Fruit fly (Drosophila melanogaster): ENCODE data around the gene CG34377.
"Not testable (repeated sequence)": the region's sequence is repeated elsewhere in the genome, so short reads cannot be mapped to it uniquely, and the experiment has no call there.

CG34377 gene

dm6 chr3R:22351396-22351795 is 27.5 kb upstream of the CG34377 start, which contains the start of gene rdhB:
TSS of gene rdhB (plus strand) at chr3R:22351696.
- TF ChIP-seq Myc (optimal IDR thresholded peaks at IDR 0.05) = no peak
- TF ChIP-seq psq (optimal IDR thresholded peaks at IDR 0.05) = no peak
- no peak for TF ChIP-seq Sin3A (optimal IDR thresholded peaks at IDR 0.05)
- no peak for TF ChIP-seq h (optimal IDR thresholded peaks at IDR 0.05)
- TF ChIP-seq insv (optimal IDR thresholded peaks at IDR 0.05) = no peak

- TF ChIP-seq Myc (optimal IDR thresholded peaks at IDR 0.05) (no peak), Sin3A (optimal IDR thresholded peaks at IDR 0.05) (no peak), psq (optimal IDR thresholded peaks at IDR 0.05) (no peak), ttk (optimal IDR thresholded peaks at IDR 0.05) (no peak), h (optimal IDR thresholded peaks at IDR 0.05) (no peak), insv (optimal IDR thresholded peaks at IDR 0.05) (no peak)
Observed at dm6 chr3R:22342708-22343107, 18.8 kb upstream of the CG34377 start.

dm6 chr3R:22342151-22342550 is 18.3 kb upstream of the CG34377 start, which contains the start of gene CG5386:
TSS of gene CG5386 (minus strand) at chr3R:22342251.
- TF ChIP-seq ttk (optimal IDR thresholded peaks at IDR 0.05) = no peak

dm6 chr3R:22341652-22342051 is 17.8 kb upstream of the CG34377 start:
- TF ChIP-seq Myc (optimal IDR thresholded peaks at IDR 0.05) = no peak

dm6 chr3R:22340207-22340606 is 16.3 kb upstream of the CG34377 start, which contains the start of gene CG5388:
TSS of gene CG5388 (minus strand) at chr3R:22340307.
- TF ChIP-seq h (optimal IDR thresholded peaks at IDR 0.05) (no peak), insv (optimal IDR thresholded peaks at IDR 0.05) (no peak), ttk (optimal IDR thresholded peaks at IDR 0.05) (no peak), psq (optimal IDR thresholded peaks at IDR 0.05) (no peak), Sin3A (optimal IDR thresholded peaks at IDR 0.05) (no peak)

- TF ChIP-seq Sin3A (optimal IDR thresholded peaks at IDR 0.05) (no peak), psq (optimal IDR thresholded peaks at IDR 0.05) (no peak), insv (optimal IDR thresholded peaks at IDR 0.05) (no peak), Myc (optimal IDR thresholded peaks at IDR 0.05) (no peak), ttk (optimal IDR thresholded peaks at IDR 0.05) (no peak), h (optimal IDR thresholded peaks at IDR 0.05) (no peak)
Observed at dm6 chr3R:22339510-22339909, 15.6 kb upstream of the CG34377 start.

dm6 chr3R:22334050-22334449 is 10.2 kb upstream of the CG34377 start, which contains the start of gene CG5391:
TSS of gene CG5391 (minus strand) at chr3R:22334150.
- no peak for TF ChIP-seq h (optimal IDR thresholded peaks at IDR 0.05)
- no peak for TF ChIP-seq Sin3A (optimal IDR thresholded peaks at IDR 0.05)
- TF ChIP-seq Myc (optimal IDR thresholded peaks at IDR 0.05) = no peak
- TF ChIP-seq psq (optimal IDR thresholded peaks at IDR 0.05) = no peak
- TF ChIP-seq ttk (optimal IDR thresholded peaks at IDR 0.05) = no peak
- TF ChIP-seq insv (optimal IDR thresholded peaks at IDR 0.05) = no peak

- no peak for TF ChIP-seq psq (optimal IDR thresholded peaks at IDR 0.05)
- TF ChIP-seq Sin3A (optimal IDR thresholded peaks at IDR 0.05) = no peak
- TF ChIP-seq ttk (optimal IDR thresholded peaks at IDR 0.05) = no peak
- TF ChIP-seq insv (optimal IDR thresholded peaks at IDR 0.05) = no peak
- TF ChIP-seq h (optimal IDR thresholded peaks at IDR 0.05) = no peak
- no peak for TF ChIP-seq Myc (optimal IDR thresholded peaks at IDR 0.05)
Observed at dm6 chr3R:22331691-22332090, 7.8 kb upstream of the CG34377 start, which contains the start of gene CG13862. TSS of gene CG13862 (plus strand) at chr3R:22331991.

dm6 chr3R:22330512-22331119 is 6.7 kb upstream of the CG34377 start, which contains the start of gene CG33721:
TSS of gene CG33721 (plus strand) at chr3R:22331069.
- no peak for TF ChIP-seq ttk (optimal IDR thresholded peaks at IDR 0.05)
- TF ChIP-seq Myc (optimal IDR thresholded peaks at IDR 0.05) = no peak
- no peak for TF ChIP-seq psq (optimal IDR thresholded peaks at IDR 0.05)
- no peak for TF ChIP-seq Sin3A (optimal IDR thresholded peaks at IDR 0.05)
- TF ChIP-seq insv (optimal IDR thresholded peaks at IDR 0.05) = no peak
- TF ChIP-seq h (optimal IDR thresholded peaks at IDR 0.05) = no peak

dm6 chr3R:22328665-22329350 is 4.9 kb upstream of the CG34377 start, which contains the start of gene CG7080:
TSS of gene CG7080 (plus strand) at chr3R:22329300.
- TF ChIP-seq Myc (optimal IDR thresholded peaks at IDR 0.05) (no peak), psq (optimal IDR thresholded peaks at IDR 0.05) (no peak), ttk (optimal IDR thresholded peaks at IDR 0.05) (no peak), Sin3A (optimal IDR thresholded peaks at IDR 0.05) (no peak), h (optimal IDR thresholded peaks at IDR 0.05) (no peak), insv (optimal IDR thresholded peaks at IDR 0.05) (no peak)

dm6 chr3R:22324736-22325135 is 842 bp upstream of the CG34377 start:
- no peak for TF ChIP-seq h (optimal IDR thresholded peaks at IDR 0.05)
- TF ChIP-seq psq (optimal IDR thresholded peaks at IDR 0.05) = no peak
- TF ChIP-seq Myc (optimal IDR thresholded peaks at IDR 0.05) = no peak
- no peak for TF ChIP-seq ttk (optimal IDR thresholded peaks at IDR 0.05)
- TF ChIP-seq insv (optimal IDR thresholded peaks at IDR 0.05) = no peak
- TF ChIP-seq Sin3A (optimal IDR thresholded peaks at IDR 0.05) = no peak

- no peak for TF ChIP-seq psq (optimal IDR thresholded peaks at IDR 0.05)
- no peak for TF ChIP-seq insv (optimal IDR thresholded peaks at IDR 0.05)
- TF ChIP-seq h (optimal IDR thresholded peaks at IDR 0.05) = no peak
- TF ChIP-seq Sin3A (optimal IDR thresholded peaks at IDR 0.05) = no peak
- TF ChIP-seq ttk (optimal IDR thresholded peaks at IDR 0.05) = no peak
- TF ChIP-seq Myc (optimal IDR thresholded peaks at IDR 0.05) = no peak
Observed at dm6 chr3R:22300064-22300463, 23.8 kb downstream of the CG34377 start.

dm6 chr3R:22298505-22298904 is 25.4 kb downstream of the CG34377 start, which contains the start of gene CG7084:
TSS of gene CG7084 (plus strand) at chr3R:22298805.
- not testable (repeated sequence) for TF ChIP-seq psq, Sin3A, h (optimal IDR thresholded peaks at IDR 0.05)

Measured in Kc167 (cell line).